Fruit fly (Drosophila melanogaster) whole organism, adult: ENCODE results near the gene Vsx2.

Experiments
- CG12768 ChIP-seq: fragments of 200-800 bp; sonication (Bioruptor generic); optimal IDR thresholded peaks from 2 replicates; lab custom pipeline; 2017; ENCODE audit warnings: missing biosample characterization, missing genetic modification characterization, mild to moderate bottlenecking, moderate library complexity, missing genetic modification reagents
- CG1620 ChIP-seq: fragments of 200-800 bp; sonication (Bioruptor generic); optimal IDR thresholded peaks from 2 replicates; lab custom pipeline; 2016; ENCODE audit warnings: missing biosample characterization, missing genetic modification characterization
- CG33017 ChIP-seq: fragments of 200-800 bp; sonication (Bioruptor generic); optimal IDR thresholded peaks from 2 replicates; lab custom pipeline; 2018; ENCODE audit warnings: missing biosample characterization, mild to moderate bottlenecking, missing genetic modification characterization, moderate library complexity
- CG5204 ChIP-seq: fragments of 200-800 bp; sonication (Bioruptor generic); optimal IDR thresholded peaks from 2 replicates; lab custom pipeline; 2016; ENCODE audit warnings: missing biosample characterization, missing genetic modification characterization
- CG7045 ChIP-seq: fragments of 200-800 bp; sonication (Bioruptor generic); optimal IDR thresholded peaks from 2 replicates; lab custom pipeline; 2017; ENCODE audit warnings: missing biosample characterization, mild to moderate bottlenecking, missing genetic modification characterization
- Hr96 ChIP-seq: fragments of 200-800 bp; sonication (Bioruptor generic); optimal IDR thresholded peaks from 2 replicates; lab custom pipeline; 2016; ENCODE audit warnings: missing biosample characterization, missing genetic modification characterization
- bab1 ChIP-seq: fragments of 200-800 bp; sonication (Bioruptor generic); optimal IDR thresholded peaks from 3 replicates; lab custom pipeline; 2019; ENCODE audit warnings: missing biosample characterization, mild to moderate bottlenecking, missing genetic modification characterization, moderate library complexity
- cic ChIP-seq: fragments of 200-800 bp; sonication (Bioruptor generic); optimal IDR thresholded peaks from 2 replicates; lab custom pipeline; 2017; ENCODE audit warnings: missing biosample characterization, mild to moderate bottlenecking, missing genetic modification characterization, moderate library complexity
- cnc ChIP-seq, 2 experiments: fragments of >200 bp; optimal IDR thresholded peaks; 2 replicates each; lab custom pipeline; 2017
- kay ChIP-seq: fragments of 200-800 bp; sonication (Bioruptor generic); peaks from one replicate; lab custom pipeline; 2016; ENCODE audit warnings: missing biosample characterization, missing genetic modification characterization, borderline replicate concordance
- ovo ChIP-seq: fragments of 200-800 bp; sonication (Bioruptor generic); optimal IDR thresholded peaks from 2 replicates; lab custom pipeline; 2016; ENCODE audit warnings: missing biosample characterization, missing genetic modification characterization
- toe ChIP-seq: fragments of 200-800 bp; sonication (Bioruptor generic); optimal IDR thresholded peaks from 2 replicates; lab custom pipeline; 2016; ENCODE audit warnings: missing biosample characterization, missing genetic modification characterization

DNA sequence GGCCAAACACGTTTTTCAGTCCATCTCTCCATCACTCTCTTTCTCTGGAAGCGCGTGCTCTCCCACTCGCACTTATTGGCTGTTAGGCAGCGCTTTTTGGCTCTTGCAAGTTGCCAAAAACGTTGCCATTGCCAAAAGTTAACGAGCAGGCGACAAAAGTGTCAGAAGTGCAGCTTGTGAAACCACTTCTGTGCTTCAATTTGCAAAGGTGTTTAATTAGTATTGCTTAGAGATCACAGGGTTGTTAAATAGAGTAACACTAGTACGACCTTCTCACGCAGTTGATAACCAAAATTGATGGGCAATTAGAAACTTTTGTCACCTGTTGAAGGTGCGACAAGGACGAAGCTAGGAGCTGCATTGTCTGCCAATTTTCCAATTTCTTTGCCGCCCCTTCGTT is 48.5 kb upstream of the Vsx2 start:
- TF ChIP-seq Hr96 (GFP tag; lab: Kevin White, UChicago) (no peak), ovo (GFP tag; lab: Kevin White, UChicago) (no peak), CG5204 (GFP tag; lab: Kevin White, UChicago) (no peak), CG33017 (tag; lab: Kevin White, UChicago) (no peak), toe (GFP tag; lab: Kevin White, UChicago) (no peak), kay (GFP tag; lab: Kevin White, UChicago) (no peak), CG12768 (no peak), cic (GFP tag; lab: Kevin White, UChicago) (no peak), cnc (optimal IDR thresholded peaks at IDR 0.05; lab: Kevin White, UChicago) (no peak), bab1 (GFP tag; lab: Kevin White, UChicago) (no peak), CG1620 (GFP tag; lab: Kevin White, UChicago) (no peak), CG7045 (GFP tag; lab: Kevin White, UChicago) (no peak)
